Worm (Caenorhabditis elegans): ENCODE results near the gene Y54G2A.13.
"Not testable (repeated sequence)": the region's sequence is repeated elsewhere in the genome, so short reads cannot be mapped to it uniquely, and the experiment has no call there.

Gene Y54G2A.13

DNA sequence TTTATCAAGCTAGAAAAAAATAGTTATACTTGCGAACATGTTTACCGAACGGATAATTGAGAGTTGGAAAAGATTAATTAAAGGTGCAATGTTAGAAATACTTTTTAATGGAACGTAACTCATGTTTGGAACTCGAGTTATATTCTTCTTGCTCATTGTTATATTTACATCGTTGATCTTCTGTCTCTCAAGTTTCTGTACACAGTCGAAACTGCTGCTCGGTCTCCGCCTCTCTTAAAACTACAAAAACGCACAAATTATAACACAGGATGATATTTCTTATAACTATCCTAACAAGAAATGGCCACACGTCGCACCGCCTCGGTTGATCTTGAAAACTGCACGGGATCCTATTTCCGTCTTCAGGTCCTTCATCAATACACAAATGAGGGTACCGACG is 15.0 kb upstream of the Y54G2A.13 start, which contains the start of gene pudl-2:
TSS of gene pudl-2 (plus strand) at position 301 of the 400 bp plus-strand sequence.
- TF ChIP-seq him-1 (tag; optimal IDR thresholded peaks at IDR 0.05), result no peak
- no peak for TF ChIP-seq dao-5 (tag; optimal IDR thresholded peaks at IDR 0.05)
- TF ChIP-seq W03F9.2 (tag; optimal IDR thresholded peaks at IDR 0.05), result no peak

- TF ChIP-seq dao-5 (tag; optimal IDR thresholded peaks at IDR 0.05), result no peak
- no peak for TF ChIP-seq him-1 (tag; optimal IDR thresholded peaks at IDR 0.05)
- TF ChIP-seq W03F9.2 (tag; optimal IDR thresholded peaks at IDR 0.05), result no peak
Observed at ce11 chrIV:2832587-2832986, 13.1 kb upstream of the Y54G2A.13 start, which contains the start of the genes Y54G2A.48 and pudl-1. TSS of gene Y54G2A.48 (minus strand) at chrIV:2832687. TSS of gene pudl-1 (plus strand) at chrIV:2832906.

DNA sequence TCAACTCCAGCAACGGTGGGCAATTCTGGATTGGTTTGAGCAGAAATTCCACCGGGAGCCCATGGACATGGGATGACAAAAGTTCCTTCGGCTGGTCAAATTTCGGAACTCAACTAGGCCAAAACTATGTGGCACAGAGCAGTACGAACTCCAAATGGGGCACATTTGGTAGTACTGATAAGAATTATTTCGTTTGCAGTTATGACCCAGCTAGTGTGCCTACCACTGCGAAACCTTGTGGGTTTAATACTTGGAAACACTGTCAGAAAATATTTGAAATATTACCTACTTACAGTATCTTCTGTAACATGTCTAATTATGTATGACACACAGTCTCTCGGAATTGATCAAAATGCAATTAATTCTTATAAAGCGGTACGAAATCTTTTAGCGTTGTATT is 6.8 kb upstream of the Y54G2A.13 start:
- TF ChIP-seq dao-5 (tag; optimal IDR thresholded peaks at IDR 0.05), result no peak
- TF ChIP-seq him-1 (tag; optimal IDR thresholded peaks at IDR 0.05), result no peak
- TF ChIP-seq W03F9.2 (tag; optimal IDR thresholded peaks at IDR 0.05), result no peak

DNA sequence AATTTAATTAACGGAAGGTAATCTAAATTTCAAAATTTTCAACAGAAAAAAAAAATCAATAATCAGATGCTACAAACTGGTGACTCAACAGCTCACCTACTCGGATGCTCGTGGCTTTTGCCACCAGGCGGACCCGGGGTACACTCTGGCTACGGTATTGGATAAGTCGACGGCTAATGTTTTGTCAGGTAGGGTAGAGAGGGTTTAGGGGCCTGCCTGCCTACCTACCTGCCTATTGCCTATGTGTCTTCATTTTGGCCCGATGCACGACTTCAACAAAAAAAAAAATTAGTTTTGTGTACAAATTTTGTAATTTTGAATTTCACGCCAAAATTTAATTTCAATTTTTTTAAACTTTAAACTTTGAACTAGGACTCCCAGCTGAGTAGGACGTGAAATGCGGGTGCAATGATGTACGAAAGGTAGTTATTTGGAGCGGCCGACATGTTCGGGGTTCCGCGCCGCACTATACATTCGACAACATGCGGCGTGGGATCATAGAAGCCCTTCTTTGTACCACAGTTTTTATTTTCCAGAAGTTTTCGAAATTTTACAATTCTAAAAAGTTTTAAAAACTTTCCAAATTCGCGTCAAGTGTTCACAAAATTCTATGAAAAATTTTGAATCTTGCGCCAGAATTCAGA is 6.0 kb upstream of the Y54G2A.13 start:
- TF ChIP-seq W03F9.2 (tag; optimal IDR thresholded peaks at IDR 0.05) (no peak), dao-5 (tag; optimal IDR thresholded peaks at IDR 0.05) (no peak), him-1 (tag; optimal IDR thresholded peaks at IDR 0.05) (no peak)

DNA sequence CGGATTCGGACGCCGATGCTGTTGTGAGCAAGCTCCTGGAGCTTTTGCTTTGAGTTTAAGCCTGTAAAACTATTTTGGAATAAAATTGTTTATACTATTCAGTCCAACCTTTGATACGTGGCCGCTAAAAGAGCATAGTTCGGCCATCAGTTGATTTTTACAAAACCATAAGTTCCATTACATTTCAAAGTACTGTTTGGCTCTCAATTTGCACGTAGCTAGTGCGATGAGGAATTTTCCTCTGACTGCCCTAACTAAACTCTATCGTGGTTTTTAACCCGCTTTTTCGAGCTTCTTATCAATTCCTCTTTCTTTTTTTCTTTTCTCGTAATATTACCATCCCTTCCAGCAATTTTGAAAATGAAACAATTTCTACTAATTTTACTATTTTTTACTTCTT is 3.9 kb upstream of the Y54G2A.13 start, which contains the start of gene clec-80:
TSS of gene clec-80 (plus strand) at position 301 of the 400 bp plus-strand sequence.
- TF ChIP-seq him-1 (tag; optimal IDR thresholded peaks at IDR 0.05) (no peak), W03F9.2 (tag; optimal IDR thresholded peaks at IDR 0.05) (no peak), dao-5 (tag; optimal IDR thresholded peaks at IDR 0.05) (no peak)

DNA sequence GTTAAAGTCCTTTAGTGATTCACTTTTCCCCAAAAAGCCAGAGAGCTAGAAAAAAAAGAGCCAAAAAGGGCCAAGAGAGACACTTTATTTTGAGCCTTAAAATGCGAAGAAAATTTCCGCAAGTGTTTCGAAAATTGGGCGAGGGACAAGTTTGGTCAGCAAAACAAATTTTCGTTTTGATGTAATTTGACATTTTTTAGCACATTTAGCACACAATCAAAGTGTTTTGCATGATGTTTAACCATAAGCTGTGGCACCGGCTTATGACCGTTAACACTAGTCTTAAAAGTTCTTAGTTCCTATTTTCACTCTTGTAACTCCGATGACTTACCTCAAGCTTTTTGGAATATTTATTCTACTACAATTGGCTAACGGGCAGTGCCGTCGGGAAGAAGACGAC is 875 bp upstream of the Y54G2A.13 start, which contains the start of gene Y54G2A.37:
TSS of gene Y54G2A.37 (plus strand) at position 301 of the 400 bp plus-strand sequence.
- TF ChIP-seq him-1 (tag; optimal IDR thresholded peaks at IDR 0.05) (no peak), W03F9.2 (tag; optimal IDR thresholded peaks at IDR 0.05) (no peak), dao-5 (tag; optimal IDR thresholded peaks at IDR 0.05) (no peak)

- TF ChIP-seq W03F9.2 (tag; optimal IDR thresholded peaks at IDR 0.05) (no peak), him-1 (tag; optimal IDR thresholded peaks at IDR 0.05) (no peak), dao-5 (tag; optimal IDR thresholded peaks at IDR 0.05) (no peak)
Observed at ce11 chrIV:2817038-2817437, 2.5 kb downstream of the Y54G2A.13 start.

- TF ChIP-seq W03F9.2 (tag; optimal IDR thresholded peaks at IDR 0.05), result no peak
- no peak for TF ChIP-seq dao-5 (tag; optimal IDR thresholded peaks at IDR 0.05)
- no peak for TF ChIP-seq him-1 (tag; optimal IDR thresholded peaks at IDR 0.05)
Observed at ce11 chrIV:2809208-2809607, 10.3 kb downstream of the Y54G2A.13 start, which contains the start of gene Y54G2A.76. TSS of gene Y54G2A.76 (plus strand) at chrIV:2809410.

DNA sequence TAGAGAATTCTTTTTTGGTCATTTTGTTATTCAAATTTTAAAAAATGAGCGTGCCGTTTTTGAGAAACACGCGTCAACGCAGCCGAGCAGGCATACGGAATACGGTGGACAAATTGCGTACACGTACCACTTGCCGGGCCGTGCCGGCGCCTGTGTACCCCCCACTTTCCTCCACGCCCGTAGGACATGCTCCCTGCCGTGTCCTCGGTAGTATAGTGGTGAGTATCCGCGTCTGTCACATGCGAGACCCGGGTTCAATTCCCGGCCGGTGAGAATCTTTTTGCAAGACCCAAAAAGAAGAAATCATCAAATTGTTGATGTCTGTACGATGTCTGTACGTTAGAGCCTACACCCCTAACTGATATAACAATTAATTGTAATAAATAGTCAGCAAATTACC is 11.4 kb downstream of the Y54G2A.13 start:
- TF ChIP-seq W03F9.2 (tag; optimal IDR thresholded peaks at IDR 0.05) (no peak), dao-5 (tag; optimal IDR thresholded peaks at IDR 0.05) (no peak), him-1 (tag; optimal IDR thresholded peaks at IDR 0.05) (no peak)

DNA sequence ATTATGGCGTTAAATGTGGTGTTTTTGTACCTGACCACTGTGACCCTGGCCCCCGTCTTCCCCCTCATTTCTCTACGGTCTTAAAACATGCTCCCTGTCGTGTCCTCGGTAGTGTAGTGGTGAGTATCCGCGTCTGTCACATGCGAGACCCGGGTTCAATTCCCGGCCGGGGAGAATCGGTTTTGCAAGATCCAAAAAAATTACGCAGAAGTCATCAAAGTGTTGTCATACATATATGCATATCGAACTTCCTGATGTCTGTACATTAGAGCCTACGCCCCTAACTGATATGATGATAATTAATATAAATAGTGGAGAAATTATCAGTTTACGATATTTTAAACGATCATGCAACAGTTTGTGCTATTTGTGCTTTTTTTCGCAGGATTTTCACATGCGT is 14.0 kb downstream of the Y54G2A.13 start, which contains the start of gene Y54G2A.45:
TSS of gene Y54G2A.45 (plus strand) at position 333 of the 400 bp plus-strand sequence.
- TF ChIP-seq dao-5 (tag; optimal IDR thresholded peaks at IDR 0.05), result peak; percentile 65
- peak; percentile 71 for TF ChIP-seq W03F9.2 (tag; optimal IDR thresholded peaks at IDR 0.05)
- peak; percentile 1 for TF ChIP-seq him-1 (tag; optimal IDR thresholded peaks at IDR 0.05)

DNA sequence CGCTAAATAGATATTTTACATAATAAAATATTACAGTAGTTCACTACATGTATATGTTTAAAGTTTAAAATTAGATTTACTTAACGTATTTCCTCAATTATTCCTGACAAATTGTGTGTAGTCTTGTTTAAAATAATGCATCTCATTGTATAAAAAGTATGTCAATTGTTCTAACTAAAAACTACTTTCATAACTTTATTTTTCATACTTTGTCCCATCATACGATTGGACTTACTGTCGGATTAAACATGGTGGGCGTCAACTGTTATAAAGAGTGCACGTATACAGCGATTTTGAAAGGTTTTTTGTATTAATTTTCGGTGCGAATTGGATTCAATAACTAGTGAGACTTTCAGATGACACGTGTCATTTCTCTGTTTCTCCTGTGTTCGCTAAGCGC is 15.9 kb downstream of the Y54G2A.13 start, which contains the start of gene Y54G2A.32:
TSS of gene Y54G2A.32 (plus strand) at position 301 of the 400 bp plus-strand sequence.
- TF ChIP-seq him-1 (tag; optimal IDR thresholded peaks at IDR 0.05) (no peak), dao-5 (tag; optimal IDR thresholded peaks at IDR 0.05) (no peak), W03F9.2 (tag; optimal IDR thresholded peaks at IDR 0.05) (no peak)

DNA sequence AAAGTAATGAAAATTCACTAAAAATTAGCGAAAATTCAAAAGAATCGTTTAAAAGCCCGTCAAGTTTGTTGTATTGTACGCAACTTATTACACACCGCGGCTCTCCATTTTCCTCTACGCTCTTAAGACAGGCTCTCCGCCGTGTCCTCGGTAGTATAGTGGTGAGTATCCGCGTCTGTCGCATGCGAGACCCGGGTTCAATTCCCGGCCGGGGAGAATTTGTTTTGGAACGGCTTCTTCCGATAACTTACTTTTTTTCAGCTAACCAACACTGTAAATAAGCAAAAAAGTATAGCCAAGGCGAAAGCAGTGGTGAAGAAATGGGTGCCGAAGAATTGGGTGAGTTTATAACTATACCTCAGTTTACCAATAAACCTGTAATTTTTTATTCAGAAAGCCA is 17.3 kb downstream of the Y54G2A.13 start:
- no peak for TF ChIP-seq dao-5 (tag; optimal IDR thresholded peaks at IDR 0.05)

- TF ChIP-seq W03F9.2, dao-5, him-1 (tag; optimal IDR thresholded peaks at IDR 0.05): not testable (repeated sequence)
Observed at ce11 chrIV:2801558-2801957, 18.0 kb downstream of the Y54G2A.13 start, which contains the start of gene Y54G2A.44. TSS of gene Y54G2A.44 (plus strand) at chrIV:2801858.

DNA sequence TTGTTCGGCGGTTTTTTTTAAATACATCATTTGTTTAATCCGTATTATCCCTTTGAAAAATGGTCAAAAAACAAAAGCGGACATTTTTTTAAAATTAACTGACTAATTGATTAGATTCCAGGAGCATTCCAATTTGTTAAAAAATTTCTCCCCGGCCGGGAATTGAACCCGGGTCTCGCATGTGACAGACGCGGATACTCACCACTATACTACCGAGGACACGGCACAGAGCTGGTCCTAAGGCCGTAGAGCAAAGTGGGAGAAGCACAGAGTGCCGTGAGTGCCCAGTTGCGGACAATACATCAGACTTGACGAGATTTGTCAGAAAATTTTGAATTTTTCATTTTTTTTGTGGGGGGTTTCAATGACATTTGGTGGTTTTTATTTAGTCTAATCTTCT is 18.5 kb downstream of the Y54G2A.13 start:
- TF ChIP-seq him-1 (tag; optimal IDR thresholded peaks at IDR 0.05), result no peak
- TF ChIP-seq dao-5 (tag; optimal IDR thresholded peaks at IDR 0.05), result no peak
- peak; percentile 30 for TF ChIP-seq W03F9.2 (tag; optimal IDR thresholded peaks at IDR 0.05)

Data from whole organism, L4/young adult.